Worm (Caenorhabditis elegans): ENCODE results near the gene M04B2.7.
A peak's percentile ranks its signal among the peaks of the same experiment; 100 is the strongest.

- TF ChIP-seq dao-5 (tag; optimal IDR thresholded peaks at IDR 0.05): peak; percentile 2
- TF ChIP-seq W03F9.2 (tag; optimal IDR thresholded peaks at IDR 0.05): no peak
Observed at ce11 chrIV:11527752-11528151, 20.8 kb downstream of the M04B2.7 start, which contains the start of gene M04B2.2.
